Fruit fly (Drosophila melanogaster): ENCODE data around the gene Fim.

Fim gene

dm6 chrX:17284400-17284799, 17.3 kb downstream of the Fim start, which contains the start of gene CG8661:
Gene CG8661, minus strand, starts transcription at chrX:17284500.
- no peak for TF ChIP-seq EcR (GFP tag; optimal IDR thresholded peaks at IDR 0.05)
- TF ChIP-seq D1 (tag; optimal IDR thresholded peaks at IDR 0.05), result no peak
- TF ChIP-seq CG10348 (GFP tag; IDR thresholded peaks at IDR 0.05), result no peak
- TF ChIP-seq CG4496 (GFP tag; IDR thresholded peaks at IDR 0.05), result no peak
- TF ChIP-seq fd96Ca (GFP tag; IDR thresholded peaks at IDR 0.05), result no peak
- TF ChIP-seq Pif1A (GFP tag; optimal IDR thresholded peaks at IDR 0.05), result no peak
- TF ChIP-seq gl (tag; optimal IDR thresholded peaks at IDR 0.05), result no peak

dm6 chrX:17282626-17283025, 19.1 kb downstream of the Fim start, which contains the start of gene CG8664:
Gene CG8664, minus strand, starts transcription at chrX:17282726.
- TF ChIP-seq Pif1A (GFP tag; optimal IDR thresholded peaks at IDR 0.05) (no peak), CG10348 (GFP tag; IDR thresholded peaks at IDR 0.05) (no peak), CG15710 (tag; optimal IDR thresholded peaks at IDR 0.05) (no peak)

- TF ChIP-seq CG34367 (tag; optimal IDR thresholded peaks at IDR 0.05) (no peak), CG4496 (GFP tag; IDR thresholded peaks at IDR 0.05) (no peak), CG8301 (tag; optimal IDR thresholded peaks at IDR 0.05) (no peak), CG9948 (tag; optimal IDR thresholded peaks at IDR 0.05) (no peak), rn (GFP tag; IDR thresholded peaks at IDR 0.05) (no peak), CG10348 (GFP tag; IDR thresholded peaks at IDR 0.05) (no peak), CG17806 (tag; optimal IDR thresholded peaks at IDR 0.05) (no peak), CG14655 (GFP tag; optimal IDR thresholded peaks at IDR 0.05) (no peak), Pif1A (GFP tag; optimal IDR thresholded peaks at IDR 0.05) (no peak), CG15710 (tag; optimal IDR thresholded peaks at IDR 0.05) (no peak), CG8159 (tag; optimal IDR thresholded peaks at IDR 0.05) (no peak), CG32121 (GFP tag; IDR thresholded peaks at IDR 0.05) (no peak)
These were observed 19.5 kb downstream of the Fim start, which contains the start of gene CG5445 for dm6 chrX:17282196-17282595. Gene CG5445, plus strand, starts transcription at chrX:17282496.

- TF ChIP-seq EcR (GFP tag; optimal IDR thresholded peaks at IDR 0.05) (no peak), rn (GFP tag; IDR thresholded peaks at IDR 0.05) (no peak), CG14655 (GFP tag; optimal IDR thresholded peaks at IDR 0.05) (peak; percentile 25), CG10348 (GFP tag; IDR thresholded peaks at IDR 0.05) (no peak), Ets98B (GFP tag; IDR thresholded peaks at IDR 0.05) (no peak), CG8301 (tag; optimal IDR thresholded peaks at IDR 0.05) (peak; percentile 12), CG12605 (GFP tag; IDR thresholded peaks at IDR 0.05) (0 out of 2 replicates have a peak, but pooled peaks have one; percentile 8), CG4496 (GFP tag; IDR thresholded peaks at IDR 0.05) (no peak)
These were observed 26.9 kb downstream of the Fim start for dm6 chrX:17274798-17275197.

- TF ChIP-seq EcR (GFP tag; optimal IDR thresholded peaks at IDR 0.05) (no peak), Snoo (tag; optimal IDR thresholded peaks at IDR 0.05) (no peak), Ets98B (GFP tag; IDR thresholded peaks at IDR 0.05) (no peak), CG9948 (tag; optimal IDR thresholded peaks at IDR 0.05) (no peak), Pif1B (GFP tag; optimal IDR thresholded peaks at IDR 0.05) (no peak), Pif1A (GFP tag; optimal IDR thresholded peaks at IDR 0.05) (no peak), CG10348 (GFP tag; IDR thresholded peaks at IDR 0.05) (no peak), CG17806 (tag; optimal IDR thresholded peaks at IDR 0.05) (no peak), D1 (tag; optimal IDR thresholded peaks at IDR 0.05) (no peak), CG13204 (GFP tag; optimal IDR thresholded peaks at IDR 0.05) (no peak), CG34367 (tag; optimal IDR thresholded peaks at IDR 0.05) (no peak), CG8301 (tag; optimal IDR thresholded peaks at IDR 0.05) (no peak), CG15710 (tag; optimal IDR thresholded peaks at IDR 0.05) (no peak), rn (GFP tag; IDR thresholded peaks at IDR 0.05) (no peak), CG8159 (tag; optimal IDR thresholded peaks at IDR 0.05) (no peak)
These were observed 36.2 kb downstream of the Fim start for dm6 chrX:17265402-17266028.

dm6 chrX:17262049-17262448, 39.7 kb downstream of the Fim start:
- no peak for TF ChIP-seq CG8159 (tag; optimal IDR thresholded peaks at IDR 0.05)
- no peak for TF ChIP-seq gl (tag; optimal IDR thresholded peaks at IDR 0.05)
- no peak for TF ChIP-seq CG10348 (GFP tag; IDR thresholded peaks at IDR 0.05)
- TF ChIP-seq EcR (GFP tag; optimal IDR thresholded peaks at IDR 0.05), result no peak
- TF ChIP-seq Snoo (tag; optimal IDR thresholded peaks at IDR 0.05), result no peak
- no peak for TF ChIP-seq Pif1A (GFP tag; optimal IDR thresholded peaks at IDR 0.05)
- TF ChIP-seq CG4496 (GFP tag; IDR thresholded peaks at IDR 0.05), result no peak
- TF ChIP-seq D1 (tag; optimal IDR thresholded peaks at IDR 0.05), result no peak
- TF ChIP-seq CG8301 (tag; optimal IDR thresholded peaks at IDR 0.05), result no peak
- no peak for TF ChIP-seq CG32121 (GFP tag; IDR thresholded peaks at IDR 0.05)
- no peak for TF ChIP-seq CG13204 (GFP tag; optimal IDR thresholded peaks at IDR 0.05)
- TF ChIP-seq fd96Ca (GFP tag; IDR thresholded peaks at IDR 0.05), result no peak
- TF ChIP-seq Pif1B (GFP tag; optimal IDR thresholded peaks at IDR 0.05), result no peak
- TF ChIP-seq CG9948 (tag; optimal IDR thresholded peaks at IDR 0.05), result no peak
- no peak for TF ChIP-seq CG34367 (tag; optimal IDR thresholded peaks at IDR 0.05)
- no peak for TF ChIP-seq CG12605 (GFP tag; IDR thresholded peaks at IDR 0.05)
- TF ChIP-seq Ets98B (GFP tag; IDR thresholded peaks at IDR 0.05), result no peak

- no peak for TF ChIP-seq Pif1B (GFP tag; optimal IDR thresholded peaks at IDR 0.05)
- TF ChIP-seq CG13204 (GFP tag; optimal IDR thresholded peaks at IDR 0.05), result no peak
- TF ChIP-seq fd96Ca (GFP tag; IDR thresholded peaks at IDR 0.05), result no peak
- no peak for TF ChIP-seq CG34367 (tag; optimal IDR thresholded peaks at IDR 0.05)
- no peak for TF ChIP-seq CG10348 (GFP tag; IDR thresholded peaks at IDR 0.05)
- TF ChIP-seq CG8301 (tag; optimal IDR thresholded peaks at IDR 0.05), result no peak
- no peak for TF ChIP-seq CG8159 (tag; optimal IDR thresholded peaks at IDR 0.05)
- TF ChIP-seq EcR (GFP tag; optimal IDR thresholded peaks at IDR 0.05), result no peak
These were observed 46.1 kb downstream of the Fim start for dm6 chrX:17255677-17256076.

All from whole organism, pupa.